Worm (Caenorhabditis elegans): Measurements from ENCODE around the gene usp-46.

Gene usp-46

ce11 chrIII:9789083-9789482 lies 12.7 kb downstream of the usp-46 start:
- TF ChIP-seq nhr-11 (tag; optimal IDR thresholded peaks at IDR 0.05) (no peak), nfya-1 (tag; optimal IDR thresholded peaks at IDR 0.05; ENCODE audit: insufficient read depth) (peak; percentile 83), hmg-11 (tag; optimal IDR thresholded peaks at IDR 0.05) (no peak)

- TF ChIP-seq nhr-237 (tag; optimal IDR thresholded peaks at IDR 0.05) (no peak), nfya-1 (tag; optimal IDR thresholded peaks at IDR 0.05; ENCODE audit: insufficient read depth) (peak; percentile 70), ztf-11 (tag; optimal IDR thresholded peaks at IDR 0.05) (no peak), nhr-43 (tag; optimal IDR thresholded peaks at IDR 0.05; ENCODE audit: poor library complexity, severe bottlenecking) (no peak), nhr-77 (tag; optimal IDR thresholded peaks at IDR 0.05) (no peak), hmg-11 (tag; optimal IDR thresholded peaks at IDR 0.05) (no peak)
Observed at ce11 chrIII:9789607-9790073, 13.2 kb downstream of the usp-46 start, which contains the start of gene R10E11.5. TSS of gene R10E11.5 (minus strand) at chrIII:9789657.

ce11 chrIII:9793592-9794417 lies 17.4 kb downstream of the usp-46 start, which contains the start of the genes R10E11.9 and mcm-6:
TSS of gene R10E11.9 (minus strand) at chrIII:9793642.
TSS of gene mcm-6 (plus strand) at chrIII:9794367.
- TF ChIP-seq nfya-1 (tag; optimal IDR thresholded peaks at IDR 0.05; ENCODE audit: insufficient read depth) (peak; percentile 18), nhr-25 (tag; optimal IDR thresholded peaks at IDR 0.05) (peak; percentile 72), nhr-43 (tag; optimal IDR thresholded peaks at IDR 0.05; ENCODE audit: poor library complexity, severe bottlenecking) (no peak)

- no peak for TF ChIP-seq ztf-4 (tag; optimal IDR thresholded peaks at IDR 0.05)
- TF ChIP-seq sea-2 (GFP tag; optimal IDR thresholded peaks at IDR 0.05), result no peak
- TF ChIP-seq ceh-16 (tag; optimal IDR thresholded peaks at IDR 0.05), result no peak
- TF ChIP-seq nhr-28 (tag; optimal IDR thresholded peaks at IDR 0.05), result no peak
Observed at ce11 chrIII:9796448-9796847, 20.0 kb downstream of the usp-46 start, which contains the start of gene srxa-10. TSS of gene srxa-10 (minus strand) at chrIII:9796548.

- TF ChIP-seq nfya-1 (tag; optimal IDR thresholded peaks at IDR 0.05; ENCODE audit: insufficient read depth) (peak; percentile 1), ZK546.5 (tag; optimal IDR thresholded peaks at IDR 0.05) (no peak), ama-1 (optimal IDR thresholded peaks at IDR 0.05) (no peak), lin-15B (tag; optimal IDR thresholded peaks at IDR 0.05) (peak; percentile 10), egl-5 (tag; optimal IDR thresholded peaks at IDR 0.05) (no peak), pqm-1 (tag; optimal IDR thresholded peaks at IDR 0.05) (no peak), mdl-1 (tag; optimal IDR thresholded peaks at IDR 0.05) (no peak)
Observed at ce11 chrIII:9798478-9799157, 22.2 kb downstream of the usp-46 start, which contains the start of gene ZK632.2. TSS of gene ZK632.2 (plus strand) at chrIII:9799107.

ce11 chrIII:9802045-9802444 lies 25.6 kb downstream of the usp-46 start:
- TF ChIP-seq nhr-237 (tag; optimal IDR thresholded peaks at IDR 0.05), result no peak
- TF ChIP-seq fkh-2 (tag; optimal IDR thresholded peaks at IDR 0.05), result no peak
- no peak for TF ChIP-seq pqm-1 (tag; optimal IDR thresholded peaks at IDR 0.05)
- peak; percentile 50 for TF ChIP-seq ama-1 (optimal IDR thresholded peaks at IDR 0.05)

ce11 chrIII:9804997-9805610 lies 28.7 kb downstream of the usp-46 start, which contains the start of gene riok-3:
TSS of gene riok-3 (minus strand) at chrIII:9805011.
- TF ChIP-seq ceh-28 (tag; optimal IDR thresholded peaks at IDR 0.05) (no peak), nhr-23 (tag; optimal IDR thresholded peaks at IDR 0.05) (peak; percentile 36), elt-2 (tag; optimal IDR thresholded peaks at IDR 0.05) (peak; percentile 20), nfya-1 (tag; optimal IDR thresholded peaks at IDR 0.05; ENCODE audit: insufficient read depth) (peak; percentile 12), ztf-11 (tag; optimal IDR thresholded peaks at IDR 0.05) (no peak), nhr-25 (tag; optimal IDR thresholded peaks at IDR 0.05) (peak; percentile 33), unc-39 (tag; optimal IDR thresholded peaks at IDR 0.05) (no peak), mml-1 (tag; optimal IDR thresholded peaks at IDR 0.05) (no peak), fkh-10 (GFP tag; optimal IDR thresholded peaks at IDR 0.05) (no peak), ama-1 (optimal IDR thresholded peaks at IDR 0.05) (peak; percentile 62)

Measured in whole organism, L3 larva.